Fruit fly (Drosophila melanogaster): Measurements from ENCODE around the gene Nepl8.

The Nepl8 gene

DNA sequence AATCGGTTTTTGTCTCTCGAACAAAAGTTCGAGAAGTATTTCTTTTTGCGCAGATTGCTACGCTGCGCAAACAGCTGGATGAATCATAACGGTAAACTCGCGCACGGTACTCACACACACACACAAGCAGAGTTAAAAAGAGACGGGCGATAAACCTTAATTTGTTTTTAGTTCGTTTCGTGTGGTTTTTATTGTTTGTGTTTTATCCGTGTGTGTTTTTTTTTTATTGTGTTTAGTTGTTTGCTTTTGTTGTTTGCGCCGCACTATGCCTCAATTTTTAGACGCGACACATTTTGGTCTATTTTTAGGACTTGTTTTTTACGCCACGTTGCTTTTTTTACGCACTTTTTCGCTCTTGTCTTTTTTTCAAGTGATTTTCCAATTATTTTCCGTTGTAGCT is 42.9 kb downstream of the Nepl8 start (continued):
- no peak for TF ChIP-seq CG7271 (tag; optimal IDR thresholded peaks at IDR 0.05)
- TF ChIP-seq B-H1 (GFP tag; IDR thresholded peaks at IDR 0.05) = no peak
- no peak for TF ChIP-seq Bgb (GFP tag; IDR thresholded peaks at IDR 0.05; ENCODE audit: partially characterized antibody)
- TF ChIP-seq Ets65A (GFP tag) = no peak
- TF ChIP-seq Awh (GFP tag; IDR thresholded peaks at IDR 0.05) = no peak
- TF ChIP-seq B-H2 (GFP tag; optimal IDR thresholded peaks at IDR 0.05) = no peak
- no peak for TF ChIP-seq MESR4 (GFP tag; optimal IDR thresholded peaks at IDR 0.05)
- no peak for TF ChIP-seq CG15696 (tag; optimal IDR thresholded peaks at IDR 0.05)
- TF ChIP-seq CG18619 (GFP tag; optimal IDR thresholded peaks at IDR 0.05) = peak; percentile 20
- TF ChIP-seq ken (GFP tag; IDR thresholded peaks at IDR 0.05) = 0 out of 3 replicates have a peak, but pooled peaks have one; percentile 27
- TF ChIP-seq CG1792 (GFP tag; optimal IDR thresholded peaks at IDR 0.05) = no peak
- no peak for TF ChIP-seq wdn (GFP tag; IDR thresholded peaks at IDR 0.05)
- TF ChIP-seq gsb (GFP tag; IDR thresholded peaks at IDR 0.05) = no peak
- 0 out of 2 replicates have a peak, but pooled peaks have one; percentile 3 for TF ChIP-seq ap (GFP tag; IDR thresholded peaks at IDR 0.05)
- no peak for TF ChIP-seq nerfin-1 (tag; optimal IDR thresholded peaks at IDR 0.05)
- no peak for TF ChIP-seq CG11093 (GFP tag; IDR thresholded peaks at IDR 0.05)
- TF ChIP-seq prd (optimal IDR thresholded peaks at IDR 0.05) = no peak
- no peak for TF ChIP-seq prd (GFP tag; IDR thresholded peaks at IDR 0.05)
- TF ChIP-seq CG16863 (GFP tag; optimal IDR thresholded peaks at IDR 0.05) = no peak
- no peak for TF ChIP-seq pros (GFP tag; optimal IDR thresholded peaks at IDR 0.05)
- no peak for TF ChIP-seq CG13624 (GFP tag; optimal IDR thresholded peaks at IDR 0.05)
- TF ChIP-seq MTF-1 (GFP tag; optimal IDR thresholded peaks at IDR 0.05; ENCODE audit: borderline replicate concordance) = peak; percentile 48
- no peak for TF ChIP-seq CG32532 (GFP tag; IDR thresholded peaks at IDR 0.05)
- no peak for TF ChIP-seq sima (GFP tag; optimal IDR thresholded peaks at IDR 0.05)
- no peak for TF ChIP-seq Oli (tag; optimal IDR thresholded peaks at IDR 0.05)
- no peak for TF ChIP-seq CG9437 (GFP tag; optimal IDR thresholded peaks at IDR 0.05)
- no peak for TF ChIP-seq HLHmδ (GFP tag; optimal IDR thresholded peaks at IDR 0.05)
- TF ChIP-seq CG8089 (GFP tag; optimal IDR thresholded peaks at IDR 0.05) = no peak
- TF ChIP-seq jing (GFP tag; optimal IDR thresholded peaks at IDR 0.05) = no peak
- no peak for TF ChIP-seq zen2 (GFP tag; IDR thresholded peaks at IDR 0.05; ENCODE audit: partially characterized antibody)
- no peak for TF ChIP-seq Hmr (GFP tag; optimal IDR thresholded peaks at IDR 0.05)
- TF ChIP-seq Hr39 (optimal IDR thresholded peaks at IDR 0.05) = no peak
- no peak for TF ChIP-seq CG34422 (GFP tag; IDR thresholded peaks at IDR 0.05)
- no peak for TF ChIP-seq Gsc (GFP tag; IDR thresholded peaks at IDR 0.05)
- no peak for TF ChIP-seq jigr1 (GFP tag; IDR thresholded peaks at IDR 0.05)
- no peak for TF ChIP-seq bigmax (GFP tag; optimal IDR thresholded peaks at IDR 0.05)
- TF ChIP-seq CG4820 (GFP tag; optimal IDR thresholded peaks at IDR 0.05) = no peak
- TF ChIP-seq Scr (GFP tag; IDR thresholded peaks at IDR 0.05; ENCODE audit: partially characterized antibody) = no peak
- no peak for TF ChIP-seq CG3163 (GFP tag; optimal IDR thresholded peaks at IDR 0.05)
- no peak for TF ChIP-seq Fer3 (tag; optimal IDR thresholded peaks at IDR 0.05)
- TF ChIP-seq sob (GFP tag; IDR thresholded peaks at IDR 0.05) = peak; percentile 18; the same call in 1 of the 2 replicates
- TF ChIP-seq vfl (GFP tag; optimal IDR thresholded peaks at IDR 0.05) = no peak
- TF ChIP-seq Dp (GFP tag; optimal IDR thresholded peaks at IDR 0.05) = no peak
- no peak for TF ChIP-seq CG2120 (GFP tag; optimal IDR thresholded peaks at IDR 0.05)
- no peak for TF ChIP-seq grn (GFP tag; optimal IDR thresholded peaks at IDR 0.05)
- peak; percentile 48 for TF ChIP-seq cg (GFP tag; optimal IDR thresholded peaks at IDR 0.05)
- TF ChIP-seq CG18764 (GFP tag; optimal IDR thresholded peaks at IDR 0.05) = no peak
- TF ChIP-seq CG8944 (GFP tag; optimal IDR thresholded peaks at IDR 0.05) = no peak
- TF ChIP-seq slbo (GFP tag; IDR thresholded peaks at IDR 0.05) = no peak
- no peak for TF ChIP-seq z (GFP tag; IDR thresholded peaks at IDR 0.05)
- no peak for TF ChIP-seq Optix (GFP tag; IDR thresholded peaks at IDR 0.05)
- no peak for TF ChIP-seq kah (GFP tag; optimal IDR thresholded peaks at IDR 0.05)
- TF ChIP-seq Xrp1 (GFP tag; IDR thresholded peaks at IDR 0.05) = no peak

All from whole organism, embryonic.